Fruit fly (Drosophila melanogaster): ENCODE results near the gene RpS27.
A peak's percentile ranks its signal among the peaks of the same experiment; 100 is the strongest.

RpS27 gene

DNA sequence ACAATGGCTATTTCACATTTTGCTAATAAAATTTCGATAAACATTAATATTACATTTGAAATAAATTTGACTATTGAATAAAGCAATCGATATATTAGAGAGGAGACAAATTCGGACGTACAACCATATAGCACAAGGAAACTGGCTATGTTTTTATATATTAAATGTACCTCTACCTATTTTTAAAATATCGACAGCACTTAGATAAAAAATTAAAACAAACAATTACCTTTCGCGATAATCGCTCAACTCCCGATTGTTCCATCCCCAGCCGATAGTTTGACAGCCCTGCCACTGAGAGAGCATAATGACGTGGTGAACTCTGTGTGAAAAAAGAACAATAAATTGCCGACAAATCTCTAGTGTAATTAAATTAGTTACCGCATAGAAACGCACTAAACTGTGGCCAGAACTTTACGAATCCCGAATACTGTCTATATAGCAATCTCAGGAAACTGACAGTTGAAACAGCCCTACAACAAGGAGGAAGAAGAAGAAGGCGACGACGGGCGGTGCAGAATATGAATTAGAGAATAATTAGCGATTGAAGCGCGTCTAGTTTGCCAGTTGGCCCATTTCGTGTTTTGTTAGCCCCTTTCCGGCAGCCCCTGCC is 11.4 kb upstream of the RpS27 start, which contains the start of gene CG11857 (continued):
- TF ChIP-seq CG30431 (GFP tag; optimal IDR thresholded peaks at IDR 0.05), result peak; percentile 97
- TF ChIP-seq exex (tag; optimal IDR thresholded peaks at IDR 0.05), result peak; percentile 89
- peak; percentile 97 for TF ChIP-seq CG18619 (GFP tag; optimal IDR thresholded peaks at IDR 0.05)
- peak; percentile 94 for TF ChIP-seq Fer1 (GFP tag; optimal IDR thresholded peaks at IDR 0.05)
- TF ChIP-seq slp2 (GFP tag; optimal IDR thresholded peaks at IDR 0.05), result peak; percentile 96
- TF ChIP-seq ase (GFP tag; IDR thresholded peaks at IDR 0.05), result peak; percentile 99
- no peak for TF ChIP-seq lov (optimal IDR thresholded peaks at IDR 0.05)
- TF ChIP-seq lov (GFP tag; IDR thresholded peaks at IDR 0.05), result peak; percentile 98
- peak; percentile 98 for TF ChIP-seq fd96Cb (tag; optimal IDR thresholded peaks at IDR 0.05)
- peak; percentile 100 for TF ChIP-seq sens (GFP tag)
- peak; percentile 98 for TF ChIP-seq CG7839 (tag; optimal IDR thresholded peaks at IDR 0.05)
- peak; percentile 98 for TF ChIP-seq Oaz (GFP tag; IDR thresholded peaks at IDR 0.05)
- peak; percentile 65 for TF ChIP-seq Dp (GFP tag; optimal IDR thresholded peaks at IDR 0.05)
- TF ChIP-seq CG4617 (GFP tag; optimal IDR thresholded peaks at IDR 0.05; ENCODE audit: borderline replicate concordance), result peak; percentile 99
- peak; percentile 98 for TF ChIP-seq chm (GFP tag; IDR thresholded peaks at IDR 0.05)
- peak; percentile 99 for TF ChIP-seq tgo (GFP tag; IDR thresholded peaks at IDR 0.05)
- peak; percentile 95 for TF ChIP-seq CG11504 (tag; optimal IDR thresholded peaks at IDR 0.05)
- peak; percentile 90 for TF ChIP-seq CG18011 (GFP tag; optimal IDR thresholded peaks at IDR 0.05)
- peak; percentile 97 for TF ChIP-seq CG1603 (tag; optimal IDR thresholded peaks at IDR 0.05)
- TF ChIP-seq nerfin-2 (GFP tag; IDR thresholded peaks at IDR 0.05; ENCODE audit: partially characterized antibody), result peak; percentile 99
- TF ChIP-seq Sry-δ (GFP tag; optimal IDR thresholded peaks at IDR 0.05), result peak; percentile 99
- peak; percentile 88 for TF ChIP-seq CG6654 (GFP tag; optimal IDR thresholded peaks at IDR 0.05)
- peak; percentile 95 for TF ChIP-seq CG12299 (tag; optimal IDR thresholded peaks at IDR 0.05)
- peak; percentile 98 for TF ChIP-seq pho (GFP tag; optimal IDR thresholded peaks at IDR 0.05)
- peak; percentile 94 for TF ChIP-seq CG17385 (GFP tag; optimal IDR thresholded peaks at IDR 0.05)
- TF ChIP-seq Blimp-1 (GFP tag; optimal IDR thresholded peaks at IDR 0.05), result peak; percentile 95
- TF ChIP-seq inv (GFP tag; IDR thresholded peaks at IDR 0.05; ENCODE audit: partially characterized antibody), result peak; percentile 100
- TF ChIP-seq vnd (GFP tag; IDR thresholded peaks at IDR 0.05; ENCODE audit: partially characterized antibody), result peak; percentile 100
- TF ChIP-seq bcd (GFP tag; optimal IDR thresholded peaks at IDR 0.05), result peak; percentile 97
- TF ChIP-seq Hsf (GFP tag; optimal IDR thresholded peaks at IDR 0.05), result peak; percentile 99
- TF ChIP-seq CG12104 (GFP tag; optimal IDR thresholded peaks at IDR 0.05), result peak; percentile 97
- peak; percentile 90 for TF ChIP-seq CG8281 (tag; optimal IDR thresholded peaks at IDR 0.05)
- peak; percentile 98 for TF ChIP-seq CG6791 (GFP tag; IDR thresholded peaks at IDR 0.05; ENCODE audit: partially characterized antibody)
- TF ChIP-seq CG12769 (tag; optimal IDR thresholded peaks at IDR 0.05), result peak; percentile 98
- no peak for TF ChIP-seq CG8478 (optimal IDR thresholded peaks at IDR 0.05)
- TF ChIP-seq Trl (optimal IDR thresholded peaks at IDR 0.05), result peak in 1 of 2 experiments; percentile 46
- TF ChIP-seq Trl (GFP tag; optimal IDR thresholded peaks at IDR 0.05), result peak; percentile 98
- TF ChIP-seq fru (optimal IDR thresholded peaks at IDR 0.05), result no peak
- peak; percentile 99 for TF ChIP-seq gem (tag; optimal IDR thresholded peaks at IDR 0.05)
- peak; percentile 99 for TF ChIP-seq HLH4C (GFP tag; IDR thresholded peaks at IDR 0.05; ENCODE audit: partially characterized antibody)
- peak; percentile 90 for TF ChIP-seq CG2875 (GFP tag; optimal IDR thresholded peaks at IDR 0.05)
- TF ChIP-seq Bgb (GFP tag; IDR thresholded peaks at IDR 0.05; ENCODE audit: partially characterized antibody), result peak; percentile 99
- TF ChIP-seq aop (GFP tag; IDR thresholded peaks at IDR 0.05), result peak; percentile 96
- TF ChIP-seq Bdp1 (GFP tag; optimal IDR thresholded peaks at IDR 0.05), result peak; percentile 93
- TF ChIP-seq yki (optimal IDR thresholded peaks at IDR 0.05), result no peak
- TF ChIP-seq CG14441 (GFP tag; IDR thresholded peaks at IDR 0.05), result peak; percentile 99
- peak; percentile 97 for TF ChIP-seq CG18476 (GFP tag; optimal IDR thresholded peaks at IDR 0.05)
- peak; percentile 99 for TF ChIP-seq CG1602 (GFP tag; optimal IDR thresholded peaks at IDR 0.05)
- peak; percentile 100 for TF ChIP-seq Med (GFP tag)
- peak; percentile 98 for TF ChIP-seq CG8290 (GFP tag; optimal IDR thresholded peaks at IDR 0.05)
- TF ChIP-seq CG8290 (tag; optimal IDR thresholded peaks at IDR 0.05), result peak; percentile 90 to 97

All from whole organism, embryonic.